Worm (Caenorhabditis elegans) whole organism, young adult: ENCODE measurements around the gene C44H9.4.

Experiments used
- F55B11.4 ChIP-seq: sonication (generic microtip); optimal IDR thresholded peaks from 2 replicates; lab custom pipeline; 2016; ENCODE audit warnings: missing compliant biosample characterization, missing genetic modification characterization, borderline replicate concordance; ENCODE audit not compliant: insufficient read depth
- dox-1 ChIP-seq: fragments of 200-800 bp; sonication (Bioruptor generic); IDR thresholded peaks from 2 replicates; pipeline ENCODE4 v1.3.6; 2022; ENCODE audit warnings: missing genetic modification reagents, missing genetic modification characterization, missing compliant biosample characterization
- lsy-27 ChIP-seq: sonication (generic microtip); optimal IDR thresholded peaks from 2 replicates; lab custom pipeline; 2017; ENCODE audit warnings: missing genetic modification characterization, mild to moderate bottlenecking, missing compliant biosample characterization, antibody characterized with exemption, missing genotype, borderline replicate concordance; ENCODE audit not compliant: insufficient read depth
- nhr-120 ChIP-seq: fragments of 200-800 bp; sonication (Bioruptor generic); IDR thresholded peaks from 2 replicates; pipeline ENCODE4 v1.3.6; 2022; ENCODE audit warnings: missing genetic modification characterization, missing compliant biosample characterization

- TF ChIP-seq lsy-27 (tag; lab: Kevin White, UChicago) (no peak), dox-1 (GFP tag; lab: Robert Waterston, UW) (no peak), nhr-120 (GFP tag; lab: Robert Waterston, UW) (no peak), F55B11.4 (tag; lab: Kevin White, UChicago) (no peak)
These were observed 17.0 kb upstream of the C44H9.4 start for ce11 chrV:12818486-12818885.
